Worm (Caenorhabditis elegans): ENCODE results near the gene F58F6.5.

DNA sequence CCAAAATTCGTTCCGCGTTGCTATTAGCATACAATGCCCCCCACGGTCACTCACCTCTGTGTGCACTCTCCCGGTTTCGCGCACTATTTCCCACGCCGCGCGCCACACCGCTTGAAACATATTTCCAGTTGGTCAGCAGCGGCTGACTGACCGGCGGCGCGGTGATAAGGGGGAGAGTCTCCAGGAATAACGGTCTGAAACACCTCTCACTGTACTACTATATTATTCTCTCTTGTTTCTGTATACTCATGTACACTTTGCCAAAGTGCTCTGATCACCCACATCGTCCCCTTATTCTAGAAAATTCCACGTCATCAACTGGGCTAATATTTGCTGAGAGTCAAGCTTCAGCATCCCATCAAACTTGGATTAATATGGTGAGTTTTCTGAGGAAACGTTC, 42.4 kb downstream of the F58F6.5 start, which contains the start of gene nhr-41:
- TF ChIP-seq ceh-82 (tag; optimal IDR thresholded peaks at IDR 0.05) (no peak), snpc-4 (tag; optimal IDR thresholded peaks at IDR 0.05) (no peak), ctbp-1 (GFP tag; IDR thresholded peaks at IDR 0.05) (no peak), mep-1 (tag; optimal IDR thresholded peaks at IDR 0.05) (no peak), duxl-1 (tag; optimal IDR thresholded peaks at IDR 0.05; ENCODE audit: poor library complexity) (no peak), daf-16 (GFP tag; optimal IDR thresholded peaks at IDR 0.05) (no peak), daf-16 (tag; optimal IDR thresholded peaks at IDR 0.05) (peak; percentile 4), F49E8.2 (tag; optimal IDR thresholded peaks at IDR 0.05; ENCODE audit: borderline replicate concordance) (no peak), Y5F2A.4 (GFP tag; optimal IDR thresholded peaks at IDR 0.05) (no peak), unc-39 (tag; optimal IDR thresholded peaks at IDR 0.05) (no peak), ztf-11 (tag; optimal IDR thresholded peaks at IDR 0.05) (no peak), fos-1 (tag; optimal IDR thresholded peaks at IDR 0.05) (no peak), nhr-41 (GFP tag; IDR thresholded peaks at IDR 0.05) (no peak), egl-27 (tag; optimal IDR thresholded peaks at IDR 0.05) (no peak)

All from whole organism, L4 larva.